Worm (Caenorhabditis elegans): ENCODE measurements around the gene atln-2.

ce11 chrIV:15028891-15029290 is 47.5 kb downstream of the atln-2 start, which contains the start of gene Y41E3.8:
- TF ChIP-seq lsy-2 (tag; optimal IDR thresholded peaks at IDR 0.05): no peak
- TF ChIP-seq ces-1 (GFP tag; optimal IDR thresholded peaks at IDR 0.05): peak; percentile 54
- no peak for TF ChIP-seq drap-1 (GFP tag; optimal IDR thresholded peaks at IDR 0.05)
- TF ChIP-seq ztf-11 (tag; optimal IDR thresholded peaks at IDR 0.05): no peak

Data from whole organism, mixed stage, embryonic.